Worm (Caenorhabditis elegans) whole organism, L1 larva: ENCODE measurements around the gene F44E2.7.

Experiments
- C34B4.2 ChIP-seq: sonication (generic microtip); optimal IDR thresholded peaks from 2 replicates; lab custom pipeline; 2017; ENCODE audit warnings: mild to moderate bottlenecking, missing genetic modification characterization, missing compliant biosample characterization
- F16B12.6 ChIP-seq: fragments of 150-350 bp; optimal IDR thresholded peaks from 2 replicates; lab custom pipeline; 2014; ENCODE audit warnings: missing biosample characterization, missing genetic modification characterization
- aha-1 ChIP-seq: fragments of 150-350 bp; optimal IDR thresholded peaks from 2 replicates; lab custom pipeline; 2014; ENCODE audit warnings: missing biosample characterization, missing genetic modification characterization
- ama-1 ChIP-seq: fragments of 150-350 bp; optimal IDR thresholded peaks from 2 replicates; lab custom pipeline; 2014
- blmp-1 ChIP-seq: fragments of 150-350 bp; optimal IDR thresholded peaks from 2 replicates; lab custom pipeline; 2014; ENCODE audit warnings: missing biosample characterization, missing genetic modification characterization
- ceh-8 ChIP-seq: fragments of 200-800 bp; sonication (Bioruptor generic); optimal IDR thresholded peaks from 2 replicates; lab custom pipeline; 2018; ENCODE audit warnings: mild to moderate bottlenecking, missing genetic modification characterization, moderate library complexity, missing compliant biosample characterization
- ceh-82 ChIP-seq, 3 experiments: fragments of 150-350 bp in 1 of 3; sonication (generic microtip) in 2 of 3; optimal IDR thresholded peaks; 2 replicates each; lab custom pipeline; 2014 to 2017; ENCODE audit warnings: missing biosample characterization in 3 of 3, missing genetic modification characterization in 3 of 3
- ceh-88 ChIP-seq: fragments of 200-800 bp; sonication (Bioruptor generic); IDR thresholded peaks from 2 replicates; pipeline ENCODE4 v1.3.6; 2022; ENCODE audit warnings: missing genetic modification characterization, missing compliant biosample characterization
- ceh-90 ChIP-seq: sonication (generic microtip); optimal IDR thresholded peaks from 2 replicates; lab custom pipeline; 2016; ENCODE audit warnings: missing genetic modification characterization, missing compliant biosample characterization
- dpl-1 ChIP-seq, 3 experiments: fragments of 150-350 bp in 2 of 3; sonication (generic microtip) in 1 of 3; optimal IDR thresholded peaks; 2 replicates each; lab custom pipeline; 2014 to 2017; ENCODE audit warnings: missing biosample characterization in 3 of 3, missing genetic modification characterization in 3 of 3, missing genetic modification reagents in 3 of 3
- dsc-1 ChIP-seq: sonication (generic microtip); optimal IDR thresholded peaks from 2 replicates; lab custom pipeline; 2016; ENCODE audit warnings: mild to moderate bottlenecking, missing genetic modification characterization, missing compliant biosample characterization
- efl-3 ChIP-seq: fragments of 200-800 bp; sonication (Bioruptor generic); optimal IDR thresholded peaks from 2 replicates; lab custom pipeline; 2018; ENCODE audit warnings: mild to moderate bottlenecking, missing genetic modification characterization, missing compliant biosample characterization
- egl-13 ChIP-seq: sonication (generic microtip); optimal IDR thresholded peaks from 2 replicates; lab custom pipeline; 2016; ENCODE audit warnings: missing genotype, missing genetic modification reagents, missing genetic modification characterization, missing compliant biosample characterization
- egl-27 ChIP-seq, 2 experiments: fragments of 150-350 bp in 1 of 2; sonication (generic microtip); optimal IDR thresholded peaks; 3 replicates each; lab custom pipeline; 2017 to 2018; ENCODE audit warnings: missing biosample characterization in 2 of 2, missing genetic modification characterization in 2 of 2, missing genetic modification reagents in 2 of 2
- elt-2 ChIP-seq: sonication (generic microtip); optimal IDR thresholded peaks from 2 replicates; lab custom pipeline; 2016; ENCODE audit warnings: missing genetic modification characterization, mild to moderate bottlenecking, inconsistent platforms, missing compliant biosample characterization, missing genetic modification reagents
- ets-5 ChIP-seq: fragments of 200-800 bp; sonication (Bioruptor generic); IDR thresholded peaks from 2 replicates; pipeline ENCODE4 v1.3.6; 2022; ENCODE audit warnings: missing genetic modification characterization, missing compliant biosample characterization
- fkh-4 ChIP-seq: sonication (generic microtip); optimal IDR thresholded peaks from 2 replicates; lab custom pipeline; 2016; ENCODE audit warnings: missing compliant biosample characterization, missing genetic modification characterization, borderline replicate concordance
- fkh-8 ChIP-seq: sonication (generic microtip); optimal IDR thresholded peaks from 2 replicates; lab custom pipeline; 2016; ENCODE audit warnings: mild to moderate bottlenecking, missing genetic modification characterization, missing compliant biosample characterization
- hlh-17 ChIP-seq: fragments of 200-800 bp; sonication (Bioruptor generic); optimal IDR thresholded peaks from 2 replicates; lab custom pipeline; 2018; ENCODE audit warnings: missing genetic modification characterization, mild to moderate bottlenecking, missing compliant biosample characterization, moderate library complexity, borderline replicate concordance
- hlh-4 ChIP-seq: sonication (generic microtip); optimal IDR thresholded peaks from 2 replicates; lab custom pipeline; 2016; ENCODE audit warnings: mild to moderate bottlenecking, missing genetic modification characterization, missing compliant biosample characterization
- hpl-2 ChIP-seq: fragments of 150-350 bp; optimal IDR thresholded peaks from 2 replicates; lab custom pipeline; 2014; ENCODE audit warnings: missing biosample characterization, missing genetic modification reagents, missing genetic modification characterization
- irx-1 ChIP-seq: sonication (generic microtip); optimal IDR thresholded peaks from 2 replicates; lab custom pipeline; 2016; ENCODE audit warnings: missing genetic modification characterization, missing compliant biosample characterization
- lin-13 ChIP-seq: fragments of 150-350 bp; optimal IDR thresholded peaks from 2 replicates; lab custom pipeline; 2014; ENCODE audit warnings: missing biosample characterization, missing genetic modification reagents, missing genetic modification characterization
- lin-15B ChIP-seq: fragments of 150-350 bp; sonication (generic microtip); optimal IDR thresholded peaks from 3 replicates; lab custom pipeline; 2014; ENCODE audit warnings: missing biosample characterization, missing genetic modification characterization
- lin-39 ChIP-seq: fragments of 150-350 bp; optimal IDR thresholded peaks from 2 replicates; lab custom pipeline; 2014; ENCODE audit warnings: missing biosample characterization, missing genetic modification reagents, missing genetic modification characterization
- lir-3 ChIP-seq: sonication (generic microtip); optimal IDR thresholded peaks from 2 replicates; lab custom pipeline; 2016; ENCODE audit warnings: mild to moderate bottlenecking, missing genetic modification characterization, moderate library complexity, missing compliant biosample characterization; ENCODE audit not compliant: poor library complexity
- lsy-2 ChIP-seq, 2 experiments: fragments of 150-350 bp; optimal IDR thresholded peaks; 2 replicates each; lab custom pipeline; 2014; ENCODE audit warnings: missing biosample characterization in 2 of 2, missing genetic modification characterization in 2 of 2
- mab-9 ChIP-seq: fragments of 200-800 bp; sonication (Bioruptor generic); IDR thresholded peaks from 2 replicates; pipeline ENCODE4 v1.3.6; 2022; ENCODE audit warnings: missing genetic modification reagents, missing genetic modification characterization, missing compliant biosample characterization
- mep-1 ChIP-seq: fragments of 150-350 bp; optimal IDR thresholded peaks from 2 replicates; lab custom pipeline; 2014; ENCODE audit warnings: missing biosample characterization, missing genetic modification characterization
- nhr-12 ChIP-seq: sonication (generic microtip); optimal IDR thresholded peaks from 2 replicates; lab custom pipeline; 2017; ENCODE audit warnings: missing biosample characterization, missing genetic modification characterization
- nhr-20 ChIP-seq: sonication (generic microtip); optimal IDR thresholded peaks from 2 replicates; lab custom pipeline; 2016; ENCODE audit warnings: mild to moderate bottlenecking, missing genetic modification characterization, missing compliant biosample characterization
- nhr-76 ChIP-seq: sonication (generic microtip); optimal IDR thresholded peaks from 2 replicates; lab custom pipeline; 2017; ENCODE audit warnings: missing biosample characterization, missing genetic modification characterization
- nhr-77 ChIP-seq: fragments of 150-350 bp; optimal IDR thresholded peaks from 2 replicates; lab custom pipeline; 2014; ENCODE audit warnings: missing biosample characterization, missing genetic modification characterization
- nhr-84 ChIP-seq: sonication (generic microtip); optimal IDR thresholded peaks from 2 replicates; lab custom pipeline; 2017; ENCODE audit warnings: missing biosample characterization, missing genetic modification characterization
- nhr-85 ChIP-seq: sonication (generic microtip); peaks from one replicate; lab custom pipeline; 2016; ENCODE audit warnings: missing genetic modification characterization, inconsistent platforms, missing compliant biosample characterization
- pax-3 ChIP-seq: fragments of 200-800 bp; sonication (Bioruptor generic); optimal IDR thresholded peaks from 2 replicates; lab custom pipeline; 2018; ENCODE audit warnings: mild to moderate bottlenecking, missing genetic modification characterization, moderate library complexity, missing compliant biosample characterization
- pqm-1 ChIP-seq: sonication (generic microtip); optimal IDR thresholded peaks from 3 replicates; lab custom pipeline; 2017; ENCODE audit warnings: missing biosample characterization, missing genetic modification characterization
- rnt-1 ChIP-seq: sonication (generic microtip); optimal IDR thresholded peaks from 2 replicates; lab custom pipeline; 2016; ENCODE audit warnings: mild to moderate bottlenecking, missing genetic modification characterization, moderate library complexity, missing compliant biosample characterization
- skn-1 ChIP-seq: fragments of 150-350 bp; optimal IDR thresholded peaks from 2 replicates; lab custom pipeline; 2014; ENCODE audit warnings: missing biosample characterization, missing genetic modification characterization
- sox-4 ChIP-seq: sonication (generic microtip); optimal IDR thresholded peaks from 2 replicates; lab custom pipeline; 2016; ENCODE audit warnings: missing genetic modification characterization, missing compliant biosample characterization
- sptf-1 ChIP-seq: fragments of 150-350 bp; optimal IDR thresholded peaks from 2 replicates; lab custom pipeline; 2014; ENCODE audit warnings: missing biosample characterization, missing genetic modification characterization
- sup-37 ChIP-seq: fragments of 200-800 bp; sonication (Bioruptor generic); optimal IDR thresholded peaks from 2 replicates; lab custom pipeline; 2018; ENCODE audit warnings: mild to moderate bottlenecking, missing genetic modification characterization, missing compliant biosample characterization
- unc-130 ChIP-seq: fragments of 150-350 bp; optimal IDR thresholded peaks from 2 replicates; lab custom pipeline; 2017; ENCODE audit warnings: missing biosample characterization, missing genetic modification characterization, inconsistent platforms
- unc-30 ChIP-seq: sonication (generic microtip); optimal IDR thresholded peaks from 2 replicates; lab custom pipeline; 2017; ENCODE audit warnings: missing biosample characterization, missing genetic modification characterization
- unc-62 ChIP-seq: fragments of 150-350 bp; optimal IDR thresholded peaks from 2 replicates; lab custom pipeline; 2014; ENCODE audit warnings: missing biosample characterization, missing genetic modification reagents, missing genetic modification characterization
- unc-86 ChIP-seq: sonication (generic microtip); optimal IDR thresholded peaks from 2 replicates; lab custom pipeline; 2016; ENCODE audit warnings: missing genetic modification characterization, missing compliant biosample characterization
- zip-4 ChIP-seq: fragments of 200-800 bp; sonication (Bioruptor generic); optimal IDR thresholded peaks from 2 replicates; lab custom pipeline; 2018; ENCODE audit warnings: mild to moderate bottlenecking, missing genetic modification characterization, moderate library complexity, missing compliant biosample characterization

Gene F44E2.7

DNA sequence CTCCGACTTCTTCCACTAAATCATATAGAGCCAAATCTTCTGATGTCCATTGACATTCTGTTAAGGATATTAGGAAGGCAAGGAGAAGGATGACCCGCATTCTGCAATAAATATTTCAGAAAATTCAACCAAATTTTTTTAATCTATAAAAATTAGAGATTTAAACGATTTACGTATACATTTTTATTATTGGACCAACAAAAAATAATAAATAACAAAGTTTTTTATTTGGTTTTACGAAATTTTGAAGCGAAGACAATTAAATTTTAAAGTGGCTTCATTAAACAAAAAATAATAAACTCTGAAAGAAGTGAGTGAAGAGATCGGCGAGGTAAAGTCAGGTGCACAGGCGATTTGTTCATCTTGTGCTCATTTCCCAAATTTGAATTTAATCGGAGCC is 21.1 kb downstream of the F44E2.7 start, which contains the start of gene F54F2.9:
Gene F54F2.9, minus strand, starts transcription at position 101 of the 400 bp plus-strand sequence.
- TF ChIP-seq fkh-4 (tag; lab: Kevin White, UChicago) (no peak), pqm-1 (tag; lab: Kevin White, UChicago) (no peak), pax-3 (no peak), ceh-90 (no peak), ceh-8 (GFP tag; lab: Kevin White, UChicago) (no peak)

DNA sequence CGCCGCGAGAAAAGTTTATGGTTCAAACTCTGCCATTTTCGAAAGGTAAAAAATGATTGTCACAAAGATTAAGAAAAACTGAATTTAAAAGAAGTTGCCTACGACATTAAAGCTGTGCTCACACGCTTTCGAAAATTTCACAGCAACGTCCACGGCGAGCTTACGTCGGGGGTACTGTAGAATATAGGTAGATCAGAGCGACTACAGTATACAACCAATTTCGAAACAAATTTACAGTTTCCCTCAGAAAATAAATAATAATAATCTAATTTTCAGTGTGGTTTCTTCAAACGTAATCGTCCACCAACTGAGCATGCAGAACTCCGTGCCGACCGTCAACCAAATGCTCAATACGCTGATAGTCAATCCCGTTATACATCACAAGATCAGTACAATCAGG is 23.7 kb downstream of the F44E2.7 start:
- TF ChIP-seq lin-39 (tag; lab: Kevin White, UChicago) (no peak), skn-1 (tag; lab: Kevin White, UChicago) (no peak), lin-15B (tag; lab: Kevin White, UChicago) (no peak), irx-1 (tag; lab: Kevin White, UChicago) (no peak), fkh-4 (tag; lab: Kevin White, UChicago) (no peak), sptf-1 (tag; lab: Kevin White, UChicago) (no peak), hpl-2 (no peak), dpl-1 (GFP tag; optimal IDR thresholded peaks at IDR 0.05; lab: Kevin White, UChicago) (no peak), nhr-85 (tag; lab: Kevin White, UChicago) (no peak), rnt-1 (tag; lab: Kevin White, UChicago) (no peak), nhr-84 (tag; lab: Kevin White, UChicago) (no peak), ceh-88 (GFP tag; lab: Robert Waterston, UW) (no peak), nhr-76 (tag; lab: Kevin White, UChicago) (no peak), ets-5 (GFP tag; lab: Robert Waterston, UW) (no peak), hlh-4 (tag; lab: Kevin White, UChicago) (no peak), mep-1 (tag; lab: Kevin White, UChicago) (no peak), F16B12.6 (tag; lab: Kevin White, UChicago) (no peak), unc-62 (GFP tag; lab: Kevin White, UChicago) (no peak), nhr-12 (tag; lab: Kevin White, UChicago) (no peak), unc-30 (no peak)

- TF ChIP-seq nhr-77 (tag; lab: Kevin White, UChicago) = no peak
- TF ChIP-seq fkh-8 = no peak
- TF ChIP-seq ets-5 (GFP tag; lab: Robert Waterston, UW) = no peak
- no peak for TF ChIP-seq C34B4.2 (tag; lab: Kevin White, UChicago)
- no peak for TF ChIP-seq unc-130 (tag; lab: Kevin White, UChicago)
Measured at ce11 chrIII:8818599-8818998, 29.7 kb downstream of the F44E2.7 start, which contains the start of gene pat-2. TSS of gene pat-2 (plus strand) at chrIII:8818899.

DNA sequence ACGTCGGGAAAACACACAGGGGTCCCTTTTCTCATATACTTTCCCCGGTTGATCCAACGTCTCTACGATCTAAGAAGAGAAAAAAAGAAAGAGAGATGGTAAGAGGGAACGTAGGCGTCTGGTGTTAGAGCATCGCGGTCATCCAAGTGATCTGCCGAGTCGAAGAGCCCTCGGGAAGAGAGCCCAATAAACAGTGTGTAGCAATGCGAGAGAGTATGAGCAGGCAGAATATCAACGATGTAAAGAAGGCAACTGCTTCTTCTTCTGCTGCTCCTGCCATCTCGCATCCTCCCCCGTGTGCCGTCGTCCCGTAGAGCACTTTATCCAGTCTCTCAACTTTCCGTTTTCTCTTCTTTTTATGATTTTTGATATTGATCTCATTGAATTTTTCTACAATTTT is 32.6 kb downstream of the F44E2.7 start:
- no peak for TF ChIP-seq lir-3 (tag; lab: Kevin White, UChicago)
- no peak for TF ChIP-seq mab-9 (GFP tag; lab: Robert Waterston, UW)
- peak in 1 of 2 experiments; percentile 40 for TF ChIP-seq lsy-2 (tag; optimal IDR thresholded peaks at IDR 0.05; lab: Kevin White, UChicago)
- no peak for TF ChIP-seq zip-4 (GFP tag; lab: Kevin White, UChicago)
- TF ChIP-seq unc-86 = no peak
- TF ChIP-seq nhr-20 (tag; lab: Kevin White, UChicago) = peak; percentile 15
- no peak for TF ChIP-seq sox-4 (tag; lab: Kevin White, UChicago)
- TF ChIP-seq dpl-1 (GFP tag; optimal IDR thresholded peaks at IDR 0.05; lab: Kevin White, UChicago) = no peak
- no peak for TF ChIP-seq sup-37 (GFP tag; lab: Kevin White, UChicago)
- no peak for TF ChIP-seq nhr-77 (tag; lab: Kevin White, UChicago)
- no peak for TF ChIP-seq lin-15B (tag; lab: Kevin White, UChicago)
- no peak for TF ChIP-seq nhr-84 (tag; lab: Kevin White, UChicago)
- peak; percentile 42 for TF ChIP-seq dsc-1 (tag; lab: Kevin White, UChicago)
- TF ChIP-seq hlh-17 (GFP tag; lab: Kevin White, UChicago) = no peak
- TF ChIP-seq hpl-2 = no peak
- no peak for TF ChIP-seq efl-3
- TF ChIP-seq egl-13 = no peak
- no peak for TF ChIP-seq ama-1 (lab: Kevin White, UChicago)
- no peak for TF ChIP-seq lin-13 (GFP tag; lab: Kevin White, UChicago)
- no peak for TF ChIP-seq elt-2 (tag; lab: Kevin White, UChicago)
- no peak for TF ChIP-seq unc-30
- no peak for TF ChIP-seq sptf-1 (tag; lab: Kevin White, UChicago)
- TF ChIP-seq ceh-82 (tag; optimal IDR thresholded peaks at IDR 0.05; lab: Kevin White, UChicago) = no peak
- TF ChIP-seq skn-1 (tag; lab: Kevin White, UChicago) = no peak
- no peak for TF ChIP-seq aha-1 (tag; lab: Kevin White, UChicago)
- TF ChIP-seq blmp-1 = no peak
- no peak for TF ChIP-seq egl-27 (tag; optimal IDR thresholded peaks at IDR 0.05; lab: Kevin White, UChicago)
